Fruit fly (Drosophila melanogaster): ENCODE data around the gene cher.

dm6 chr3R:17087977-17088618 is 37.1 kb downstream of the cher start, which contains the start of gene cal1:
- TF ChIP-seq psq (optimal IDR thresholded peaks at IDR 0.05) (no peak), Sin3A (optimal IDR thresholded peaks at IDR 0.05) (no peak), ttk (optimal IDR thresholded peaks at IDR 0.05) (no peak), h (optimal IDR thresholded peaks at IDR 0.05) (no peak)
